Fruit fly (Drosophila melanogaster) whole organism, wandering third instar larva: ENCODE data around the gene PGRP-SB2.

Source experiments
- CG9705 ChIP-seq: fragments of 200-800 bp; sonication (Bioruptor generic); optimal IDR thresholded peaks from 2 replicates; lab custom pipeline; 2018; ENCODE audit warnings: missing biosample characterization, mild to moderate bottlenecking, missing genetic modification characterization
- CrebA ChIP-seq: fragments of 200-800 bp; sonication (Bioruptor generic); optimal IDR thresholded peaks from 2 replicates; lab custom pipeline; 2016; ENCODE audit warnings: missing biosample characterization, mild to moderate bottlenecking, missing genetic modification characterization, borderline replicate concordance
- Dif ChIP-seq: fragments of 200-275, 200-300 bp; sonication (Bioruptor generic); optimal IDR thresholded peaks from 2 replicates; lab custom pipeline; 2018; ENCODE audit warnings: missing biosample characterization, missing genetic modification characterization; ENCODE audit not compliant: partially characterized antibody
- HLH106 ChIP-seq: fragments of 200-800 bp; optimal IDR thresholded peaks from 3 replicates; lab custom pipeline; 2019; ENCODE audit warnings: missing biosample characterization, mild to moderate bottlenecking, missing genetic modification characterization, moderate library complexity
- Hnf4 ChIP-seq: fragments of 200-800 bp; sonication (Bioruptor generic); optimal IDR thresholded peaks from 2 replicates; lab custom pipeline; 2016; ENCODE audit warnings: missing biosample characterization, mild to moderate bottlenecking, missing genetic modification characterization
- Hr83 ChIP-seq: fragments of 200-300 bp; sonication (Bioruptor generic); optimal IDR thresholded peaks from 2 replicates; lab custom pipeline; 2016; ENCODE audit warnings: missing biosample characterization, mild to moderate bottlenecking, missing genetic modification characterization, moderate library complexity; ENCODE audit not compliant: poor library complexity, severe bottlenecking
- Jra ChIP-seq: sonication (Bioruptor generic); optimal IDR thresholded peaks from 2 replicates; lab custom pipeline; 2016; ENCODE audit warnings: missing biosample characterization, missing genetic modification characterization
- Mio ChIP-seq: sonication (Bioruptor generic); optimal IDR thresholded peaks from 2 replicates; lab custom pipeline; 2016; ENCODE audit warnings: missing biosample characterization, missing genetic modification characterization
- Myc ChIP-seq: fragments of >200 bp; optimal IDR thresholded peaks from 2 replicates; lab custom pipeline; 2017
- N ChIP-seq: fragments of >200 bp; optimal IDR thresholded peaks from 2 replicates; lab custom pipeline; 2018; ENCODE audit warnings: missing biosample characterization, missing external identifiers, missing genetic modification characterization
- OdsH ChIP-seq: fragments of 200-800 bp; sonication (Bioruptor generic); optimal IDR thresholded peaks from 2 replicates; lab custom pipeline; 2016; ENCODE audit warnings: missing biosample characterization, mild to moderate bottlenecking, missing genetic modification characterization
- Rel ChIP-seq, 2 experiments: fragments of 200-800 bp; sonication (Bioruptor generic) in 1 of 2; optimal IDR thresholded peaks; 2 replicates in 1 of 2; 3 replicates in 1 of 2; lab custom pipeline; 2016 to 2019; ENCODE audit warnings: mild to moderate bottlenecking in 2 of 2, missing biosample characterization in 2 of 2, missing genetic modification characterization in 2 of 2, moderate library complexity in 1 of 2
- Sp1 ChIP-seq: fragments of 200-800 bp; sonication (Bioruptor generic); optimal IDR thresholded peaks from 3 replicates; lab custom pipeline; 2019; ENCODE audit warnings: missing biosample characterization, mild to moderate bottlenecking, missing genetic modification characterization, moderate library complexity
- dl ChIP-seq, 2 experiments: fragments of 175-275, 200-275 bp in 1 of 2; fragments of 200-275 bp in 1 of 2; sonication (Bioruptor generic); optimal IDR thresholded peaks; lab custom pipeline; 2018; ENCODE audit warnings: mild to moderate bottlenecking in 2 of 2, missing biosample characterization in 2 of 2, missing genetic modification characterization in 2 of 2, moderate library complexity in 2 of 2; ENCODE audit not compliant: partially characterized antibody in 2 of 2, insufficient read depth in 1 of 2
- dmrt93B ChIP-seq: fragments of 200-800 bp; sonication (Bioruptor generic); optimal IDR thresholded peaks from 2 replicates; lab custom pipeline; 2018; ENCODE audit warnings: missing biosample characterization, mild to moderate bottlenecking, missing genetic modification characterization
- dsf ChIP-seq: sonication (Bioruptor generic); optimal IDR thresholded peaks from 2 replicates; lab custom pipeline; 2016; ENCODE audit warnings: missing biosample characterization, missing genetic modification characterization, borderline replicate concordance
- ey ChIP-seq: fragments of 200-800 bp; sonication (Bioruptor generic); optimal IDR thresholded peaks from 2 replicates; lab custom pipeline; 2016; ENCODE audit warnings: missing biosample characterization, missing genetic modification characterization
- foxo ChIP-seq, 2 experiments: fragments of 200-800 bp; sonication (Bioruptor generic); optimal IDR thresholded peaks; 2 replicates in 1 of 2; 3 replicates in 1 of 2; lab custom pipeline; 2016 to 2017; ENCODE audit warnings: missing biosample characterization in 2 of 2, missing genetic modification characterization in 2 of 2
- fru ChIP-seq: fragments of 200-800 bp; sonication (Bioruptor generic); optimal IDR thresholded peaks from 3 replicates; lab custom pipeline; 2016; ENCODE audit warnings: missing biosample characterization, mild to moderate bottlenecking, missing genetic modification characterization
- h ChIP-seq: fragments of 200-800 bp; sonication (Bioruptor generic); optimal IDR thresholded peaks from 3 replicates; lab custom pipeline; 2016; ENCODE audit warnings: missing biosample characterization, mild to moderate bottlenecking, missing genetic modification characterization
- jim ChIP-seq: fragments of 175-275, 200-325 bp; sonication (Bioruptor generic); optimal IDR thresholded peaks from 2 replicates; lab custom pipeline; 2016; ENCODE audit warnings: missing biosample characterization, mild to moderate bottlenecking, missing genetic modification characterization
- pan ChIP-seq: fragments of >200 bp; optimal IDR thresholded peaks from 2 replicates; lab custom pipeline; 2017
- psq ChIP-seq: fragments of 200-800 bp; sonication (Bioruptor generic); optimal IDR thresholded peaks from 3 replicates; lab custom pipeline; 2017; ENCODE audit warnings: missing biosample characterization, mild to moderate bottlenecking, missing genetic modification characterization, moderate library complexity
- rgr ChIP-seq: fragments of 200-800 bp; sonication (Bioruptor generic); optimal IDR thresholded peaks from 3 replicates; lab custom pipeline; 2016; ENCODE audit warnings: missing biosample characterization, mild to moderate bottlenecking, missing genetic modification characterization
- usp ChIP-seq: fragments of >200 bp; optimal IDR thresholded peaks from 2 replicates; lab custom pipeline; 2017; ENCODE audit warnings: missing biosample characterization, missing genetic modification characterization
- woc ChIP-seq: sonication (Bioruptor generic); optimal IDR thresholded peaks from 2 replicates; lab custom pipeline; 2016; ENCODE audit warnings: missing biosample characterization, mild to moderate bottlenecking, missing genetic modification characterization

Gene PGRP-SB2

DNA sequence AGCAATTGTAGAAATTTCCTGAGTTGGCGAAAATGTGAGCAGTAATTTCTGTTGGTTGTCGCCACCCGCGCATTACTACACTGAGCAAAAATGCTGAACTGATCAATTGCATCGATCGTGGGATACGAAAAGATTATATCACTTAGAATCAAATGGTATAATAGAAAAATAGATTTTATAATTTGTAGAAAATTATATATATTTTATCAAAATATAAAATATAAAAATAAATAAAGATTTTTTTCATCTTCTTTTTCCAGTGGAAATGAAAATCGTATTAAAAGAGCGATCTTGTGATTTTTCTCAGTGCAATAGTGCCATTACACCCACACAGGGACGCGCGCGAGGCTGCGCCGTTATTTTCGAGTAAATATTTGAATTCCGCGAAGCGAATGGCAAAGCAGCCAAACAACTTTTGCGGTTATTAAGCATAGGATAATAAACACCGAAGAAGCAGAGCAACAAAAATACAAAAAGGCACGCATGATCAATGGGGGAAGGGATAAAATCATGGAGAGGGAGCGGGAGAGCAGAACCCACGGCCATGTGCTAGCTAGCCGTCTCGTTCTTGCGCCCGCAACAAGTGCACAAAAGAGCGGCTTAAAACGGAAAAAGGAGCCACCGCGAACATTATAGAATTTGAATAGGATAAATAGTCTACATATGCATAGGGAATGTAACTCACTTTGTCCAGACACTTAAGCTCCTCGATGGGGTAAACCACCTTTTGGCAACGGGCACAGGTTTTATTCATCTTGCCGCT lies 15.9 kb upstream of the PGRP-SB2 start:
- TF ChIP-seq dl (GFP tag; optimal IDR thresholded peaks at IDR 0.05; lab: Kevin White, UChicago; ENCODE audit: insufficient read depth in 1 of 2, partially characterized antibody in 2 of 2) (no peak), Hnf4 (no peak), N (GFP tag; lab: Kevin White, UChicago) (no peak), HLH106 (tag; lab: Kevin White, UChicago) (peak; percentile 71), jim (GFP tag; lab: Kevin White, UChicago) (no peak), ey (peak; percentile 17), dmrt93B (GFP tag; lab: Kevin White, UChicago) (peak; percentile 24), Rel (GFP tag; optimal IDR thresholded peaks at IDR 0.05; lab: Kevin White, UChicago) (no peak), Rel (tag; optimal IDR thresholded peaks at IDR 0.05; lab: Kevin White, UChicago) (no peak), rgr (GFP tag; lab: Kevin White, UChicago) (peak; percentile 27), CrebA (GFP tag; lab: Kevin White, UChicago) (no peak), Myc (lab: Kevin White, UChicago) (no peak), CG9705 (GFP tag; lab: Kevin White, UChicago) (peak; percentile 4), usp (GFP tag; lab: Kevin White, UChicago) (no peak), OdsH (GFP tag; lab: Kevin White, UChicago) (peak; percentile 21), pan (lab: Kevin White, UChicago) (no peak), foxo (GFP tag; optimal IDR thresholded peaks at IDR 0.05; lab: Kevin White, UChicago) (peak in 1 of 2 experiments; percentile 65), fru (peak; percentile 24), h (GFP tag; lab: Kevin White, UChicago) (peak; percentile 17), psq (peak; percentile 24), Sp1 (GFP tag; lab: Kevin White, UChicago) (peak; percentile 48)

DNA sequence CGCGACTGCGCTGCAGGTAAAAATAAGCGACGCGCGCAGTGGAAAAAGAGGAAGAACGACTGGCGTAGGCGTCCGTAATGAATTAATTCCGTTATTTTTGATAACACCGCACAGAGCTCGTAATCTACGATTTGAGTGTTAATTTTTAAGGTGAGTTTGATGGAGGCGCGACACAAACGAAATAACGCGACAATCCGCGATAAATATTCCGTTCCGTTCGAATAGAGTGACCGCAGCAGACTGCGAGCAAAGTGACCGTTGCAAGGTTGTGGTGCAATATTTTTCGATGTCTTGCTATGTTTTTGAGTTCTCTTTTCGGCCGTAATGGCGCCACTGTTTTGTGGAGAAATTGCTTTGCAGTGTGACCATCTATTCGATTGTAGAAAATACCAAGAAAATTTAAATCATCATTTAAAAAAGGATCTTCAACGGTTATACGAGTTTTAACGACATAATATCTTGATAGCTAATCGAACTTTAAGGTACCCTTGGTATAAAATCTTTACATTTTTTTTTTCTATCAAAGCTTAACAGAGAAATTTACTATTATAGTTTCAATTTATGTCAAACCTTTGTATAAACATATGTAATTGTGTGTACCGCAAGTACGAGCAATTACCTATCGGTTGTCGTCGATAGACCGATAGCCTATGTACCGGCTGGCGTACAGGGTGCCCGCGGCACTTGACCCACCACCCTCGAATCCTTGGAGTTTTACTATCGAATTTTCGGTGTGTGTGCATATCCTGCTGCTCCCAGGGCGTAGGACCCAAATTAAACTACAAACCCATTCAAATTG lies 14.7 kb upstream of the PGRP-SB2 start, which contains the start of the genes CG43954, Lasp and Dab:
TSS of gene CG43954 (minus strand) at position 248 of the 799 bp plus-strand sequence.
TSS of gene Lasp (minus strand) at position 248 of the 799 bp plus-strand sequence.
TSS of gene Dab (plus strand) at position 697 of the 799 bp plus-strand sequence.
- no peak for TF ChIP-seq CrebA (GFP tag; lab: Kevin White, UChicago)
- peak; percentile 86 for TF ChIP-seq Myc (lab: Kevin White, UChicago)
- TF ChIP-seq dsf (GFP tag; lab: Kevin White, UChicago) = peak; percentile 41
- peak in 1 of 2 experiments; percentile 45 for TF ChIP-seq foxo (GFP tag; optimal IDR thresholded peaks at IDR 0.05; lab: Kevin White, UChicago)
- TF ChIP-seq Mio (GFP tag; lab: Kevin White, UChicago) = no peak
- TF ChIP-seq Hr83 = peak; percentile 43
- peak; percentile 17 for TF ChIP-seq Dif (GFP tag; lab: Kevin White, UChicago)
- no peak for TF ChIP-seq dmrt93B (GFP tag; lab: Kevin White, UChicago)
- peak; percentile 56 for TF ChIP-seq h (GFP tag; lab: Kevin White, UChicago)
- TF ChIP-seq rgr (GFP tag; lab: Kevin White, UChicago) = peak; percentile 41
- TF ChIP-seq woc (GFP tag; lab: Kevin White, UChicago) = no peak
- peak; percentile 44 for TF ChIP-seq Sp1 (GFP tag; lab: Kevin White, UChicago)
- TF ChIP-seq Rel (GFP tag; optimal IDR thresholded peaks at IDR 0.05; lab: Kevin White, UChicago) = no peak
- TF ChIP-seq Rel (tag; optimal IDR thresholded peaks at IDR 0.05; lab: Kevin White, UChicago) = peak; percentile 42
- no peak for TF ChIP-seq CG9705 (GFP tag; lab: Kevin White, UChicago)
- TF ChIP-seq Jra (GFP tag; lab: Kevin White, UChicago) = peak; percentile 47
- TF ChIP-seq, all 38 proteins: peak for 10

DNA sequence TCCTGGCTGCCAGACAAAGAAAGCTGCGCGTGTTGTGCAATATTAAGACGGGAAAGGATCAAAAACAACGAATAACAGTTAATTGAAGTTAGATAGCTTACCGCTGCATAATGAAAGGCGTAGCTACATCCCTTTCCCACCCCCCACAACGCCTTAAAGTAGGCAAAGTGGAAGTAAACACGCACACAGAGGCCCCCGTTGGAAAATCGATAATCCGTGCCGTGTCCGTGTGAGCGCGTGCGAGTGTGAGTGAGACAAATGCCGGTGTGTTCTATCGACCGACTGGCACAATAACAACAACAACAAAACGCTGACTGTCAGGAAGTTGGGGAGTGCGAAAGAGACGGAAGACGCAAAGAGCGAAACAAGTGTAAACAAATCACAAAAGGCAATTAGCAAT lies 14.0 kb upstream of the PGRP-SB2 start:
- TF ChIP-seq dmrt93B (GFP tag; lab: Kevin White, UChicago) (no peak), CrebA (GFP tag; lab: Kevin White, UChicago) (no peak), OdsH (GFP tag; lab: Kevin White, UChicago) (no peak), jim (GFP tag; lab: Kevin White, UChicago) (no peak)
- TF ChIP-seq, all 38 proteins: peak for 0
